Fruit fly (Drosophila melanogaster): Measurements from ENCODE around the gene Muc11A.

Gene Muc11A

DNA sequence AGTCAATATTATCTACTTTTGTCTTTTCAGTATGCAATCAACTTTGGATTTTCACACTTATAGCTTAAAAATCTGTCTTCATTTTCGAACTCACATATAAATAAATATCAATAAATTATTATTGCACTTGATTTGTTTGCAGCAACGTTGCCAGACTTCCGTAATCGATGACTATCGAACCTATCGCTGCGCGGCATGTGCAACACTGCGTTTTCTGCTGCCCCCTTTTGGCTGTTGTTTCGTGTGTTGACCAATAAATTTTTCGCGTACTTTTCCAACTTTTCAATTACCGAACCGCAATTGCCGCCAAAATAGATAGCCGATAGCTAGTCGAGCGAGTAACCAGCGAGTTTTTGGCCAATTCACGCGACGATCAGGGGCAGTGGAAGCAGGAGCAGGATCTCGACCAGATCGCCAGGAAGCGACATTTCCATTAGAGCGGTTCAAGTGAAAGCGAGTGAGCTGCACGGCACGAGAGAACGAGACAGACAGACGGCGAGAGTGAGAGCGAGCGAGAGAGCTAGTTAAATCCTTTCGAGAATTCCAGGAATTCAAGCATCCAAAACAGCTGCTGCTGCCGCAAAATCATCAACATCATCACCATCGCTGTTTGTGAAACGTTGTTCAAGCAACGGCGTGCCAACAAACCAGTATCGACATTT lies 41.0 kb upstream of the Muc11A start, which contains the start of gene Lsm12a:
Gene Lsm12a (plus strand): TSS at position 201 of the 662 bp plus-strand sequence.
- no peak for TF ChIP-seq CG14655 (GFP tag; optimal IDR thresholded peaks at IDR 0.05)
- no peak for TF ChIP-seq CG34367 (tag; optimal IDR thresholded peaks at IDR 0.05)
- no peak for TF ChIP-seq CG9948 (tag; optimal IDR thresholded peaks at IDR 0.05)
- no peak for TF ChIP-seq D1 (tag; optimal IDR thresholded peaks at IDR 0.05)
- no peak for TF ChIP-seq gl (tag; optimal IDR thresholded peaks at IDR 0.05)
- TF ChIP-seq fd96Ca (GFP tag; IDR thresholded peaks at IDR 0.05) = no peak
- no peak for TF ChIP-seq CG12605 (GFP tag; IDR thresholded peaks at IDR 0.05)
- TF ChIP-seq Pif1A (GFP tag; optimal IDR thresholded peaks at IDR 0.05) = no peak
- TF ChIP-seq EcR (GFP tag; optimal IDR thresholded peaks at IDR 0.05) = no peak
- no peak for TF ChIP-seq CG10348 (GFP tag; IDR thresholded peaks at IDR 0.05)
- TF ChIP-seq Pif1B (GFP tag; optimal IDR thresholded peaks at IDR 0.05) = no peak
- no peak for TF ChIP-seq CG32121 (GFP tag; IDR thresholded peaks at IDR 0.05)
- no peak for TF ChIP-seq CG4496 (GFP tag; IDR thresholded peaks at IDR 0.05)
- no peak for TF ChIP-seq CG13204 (GFP tag; optimal IDR thresholded peaks at IDR 0.05)
- TF ChIP-seq CG15710 (tag; optimal IDR thresholded peaks at IDR 0.05) = no peak
- TF ChIP-seq CG17806 (tag; optimal IDR thresholded peaks at IDR 0.05) = no peak
- TF ChIP-seq CG8301 (tag; optimal IDR thresholded peaks at IDR 0.05) = no peak

DNA sequence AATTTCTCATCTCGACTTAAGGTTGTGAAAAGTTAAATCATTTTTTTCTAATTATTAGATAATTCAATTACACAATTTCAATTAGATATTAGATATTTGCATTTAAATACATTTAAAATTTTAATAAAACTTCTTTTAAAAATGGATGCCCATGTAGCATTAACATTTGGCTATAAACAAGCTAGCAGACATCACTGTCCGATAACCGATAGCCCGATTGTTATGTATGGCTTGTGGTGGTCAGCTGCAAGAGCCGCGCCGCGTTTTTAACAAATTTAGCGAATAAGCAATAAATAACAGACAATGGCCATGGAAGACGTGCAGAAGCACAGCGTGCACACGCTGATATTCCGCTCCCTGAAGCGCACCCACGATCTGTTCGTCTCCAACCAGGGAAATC lies 38.7 kb upstream of the Muc11A start, which contains the start of gene Tango4:
Gene Tango4 (plus strand): TSS at position 212 of the 400 bp plus-strand sequence.
- TF ChIP-seq CG15710 (tag; optimal IDR thresholded peaks at IDR 0.05) = no peak
- TF ChIP-seq fd96Ca (GFP tag; IDR thresholded peaks at IDR 0.05) = no peak
- TF ChIP-seq rn (GFP tag; IDR thresholded peaks at IDR 0.05) = no peak
- TF ChIP-seq Snoo (tag; optimal IDR thresholded peaks at IDR 0.05) = no peak
- TF ChIP-seq CG12605 (GFP tag; IDR thresholded peaks at IDR 0.05) = no peak
- TF ChIP-seq gl (tag; optimal IDR thresholded peaks at IDR 0.05) = no peak
- TF ChIP-seq EcR (GFP tag; optimal IDR thresholded peaks at IDR 0.05) = no peak
- no peak for TF ChIP-seq CG10348 (GFP tag; IDR thresholded peaks at IDR 0.05)
- TF ChIP-seq Pif1A (GFP tag; optimal IDR thresholded peaks at IDR 0.05) = no peak
- TF ChIP-seq CG34367 (tag; optimal IDR thresholded peaks at IDR 0.05) = no peak
- no peak for TF ChIP-seq CG17806 (tag; optimal IDR thresholded peaks at IDR 0.05)
- TF ChIP-seq CG8301 (tag; optimal IDR thresholded peaks at IDR 0.05) = no peak

dm6 chrX:12021750-12022149 lies 37.8 kb upstream of the Muc11A start:
- TF ChIP-seq CG34367 (tag; optimal IDR thresholded peaks at IDR 0.05) = no peak
- no peak for TF ChIP-seq CG9948 (tag; optimal IDR thresholded peaks at IDR 0.05)
- no peak for TF ChIP-seq fd96Ca (GFP tag; IDR thresholded peaks at IDR 0.05)
- TF ChIP-seq Snoo (tag; optimal IDR thresholded peaks at IDR 0.05) = no peak
- no peak for TF ChIP-seq CG12605 (GFP tag; IDR thresholded peaks at IDR 0.05)
- no peak for TF ChIP-seq CG14655 (GFP tag; optimal IDR thresholded peaks at IDR 0.05)
- TF ChIP-seq rn (GFP tag; IDR thresholded peaks at IDR 0.05) = no peak
- TF ChIP-seq CG32121 (GFP tag; IDR thresholded peaks at IDR 0.05) = no peak
- no peak for TF ChIP-seq CG4496 (GFP tag; IDR thresholded peaks at IDR 0.05)
- TF ChIP-seq gl (tag; optimal IDR thresholded peaks at IDR 0.05) = no peak
- TF ChIP-seq EcR (GFP tag; optimal IDR thresholded peaks at IDR 0.05) = no peak
- no peak for TF ChIP-seq CG15710 (tag; optimal IDR thresholded peaks at IDR 0.05)
- no peak for TF ChIP-seq CG17806 (tag; optimal IDR thresholded peaks at IDR 0.05)
- no peak for TF ChIP-seq Pif1B (GFP tag; optimal IDR thresholded peaks at IDR 0.05)
- no peak for TF ChIP-seq Ets98B (GFP tag; IDR thresholded peaks at IDR 0.05)
- no peak for TF ChIP-seq CG13204 (GFP tag; optimal IDR thresholded peaks at IDR 0.05)
- TF ChIP-seq D1 (tag; optimal IDR thresholded peaks at IDR 0.05) = no peak

dm6 chrX:12028825-12029514 lies 30.6 kb upstream of the Muc11A start, which contains the start of gene Usp7:
Gene Usp7, minus strand, starts transcription at chrX:12029032.
- TF ChIP-seq CG4496 (GFP tag; IDR thresholded peaks at IDR 0.05) = peak; percentile 63
- peak; percentile 22; the same call in 1 of the 2 replicates for TF ChIP-seq Ets98B (GFP tag; IDR thresholded peaks at IDR 0.05)
- no peak for TF ChIP-seq Pif1A (GFP tag; optimal IDR thresholded peaks at IDR 0.05)

- TF ChIP-seq CG15710 (tag; optimal IDR thresholded peaks at IDR 0.05) (no peak), CG14655 (GFP tag; optimal IDR thresholded peaks at IDR 0.05) (no peak), CG9948 (tag; optimal IDR thresholded peaks at IDR 0.05) (no peak), Pif1A (GFP tag; optimal IDR thresholded peaks at IDR 0.05) (no peak), fd96Ca (GFP tag; IDR thresholded peaks at IDR 0.05) (no peak), CG32121 (GFP tag; IDR thresholded peaks at IDR 0.05) (no peak), CG12605 (GFP tag; IDR thresholded peaks at IDR 0.05) (no peak), CG8159 (tag; optimal IDR thresholded peaks at IDR 0.05) (no peak), CG8301 (tag; optimal IDR thresholded peaks at IDR 0.05) (no peak), Pif1B (GFP tag; optimal IDR thresholded peaks at IDR 0.05) (no peak), Ets98B (GFP tag; IDR thresholded peaks at IDR 0.05) (no peak), CG13204 (GFP tag; optimal IDR thresholded peaks at IDR 0.05) (no peak), CG4496 (GFP tag; IDR thresholded peaks at IDR 0.05) (no peak), EcR (GFP tag; optimal IDR thresholded peaks at IDR 0.05) (no peak), CG17806 (tag; optimal IDR thresholded peaks at IDR 0.05) (no peak), CG34367 (tag; optimal IDR thresholded peaks at IDR 0.05) (no peak), rn (GFP tag; IDR thresholded peaks at IDR 0.05) (no peak)
These were observed 28.2 kb upstream of the Muc11A start, which contains the start of gene Cyp311a1 for dm6 chrX:12031400-12031799. Gene Cyp311a1, minus strand, starts transcription at chrX:12031465.
